Worm (Caenorhabditis elegans) whole organism, young adult: ENCODE measurements around the gene W01B6.3.

ENCODE experiments used
- F49E8.2 ChIP-seq: sonication (generic microtip); optimal IDR thresholded peaks from 3 replicates; lab custom pipeline; 2017; ENCODE audit warnings: missing genetic modification characterization, mild to moderate bottlenecking, missing compliant biosample characterization, antibody characterized with exemption, moderate library complexity; ENCODE audit not compliant: insufficient read depth
- F57C9.4 ChIP-seq: sonication (generic microtip); optimal IDR thresholded peaks from 2 replicates; lab custom pipeline; 2017; ENCODE audit warnings: mild to moderate bottlenecking, missing genetic modification characterization, missing compliant biosample characterization
- T07F8.4 ChIP-seq: sonication (generic microtip); optimal IDR thresholded peaks from 2 replicates; lab custom pipeline; 2016; ENCODE audit warnings: mild to moderate bottlenecking, missing genetic modification characterization, moderate library complexity, missing compliant biosample characterization
- Y53F4B.3 ChIP-seq: fragments of 200-800 bp; sonication (Bioruptor generic); IDR thresholded peaks from 2 replicates; pipeline ENCODE4 v1.3.6; 2022; ENCODE audit warnings: missing genetic modification reagents, missing genetic modification characterization, missing compliant biosample characterization
- egl-44 ChIP-seq: fragments of 200-800 bp; sonication (Bioruptor generic); IDR thresholded peaks from 2 replicates; pipeline ENCODE4 v1.3.6; 2022; ENCODE audit warnings: missing genetic modification reagents, missing genetic modification characterization, missing compliant biosample characterization
- hlh-12 ChIP-seq: sonication (generic microtip); optimal IDR thresholded peaks from 2 replicates; lab custom pipeline; 2016; ENCODE audit warnings: missing genetic modification characterization, missing compliant biosample characterization
- madf-6 ChIP-seq: fragments of 200-800 bp; sonication (Bioruptor generic); IDR thresholded peaks from 2 replicates; pipeline ENCODE4 v1.3.6; 2022; ENCODE audit warnings: missing genetic modification reagents, missing genetic modification characterization, missing compliant biosample characterization
- mcd-1 ChIP-seq: fragments of 200-800 bp; sonication (Bioruptor generic); IDR thresholded peaks from 2 replicates; pipeline ENCODE4 v1.3.6; 2022; ENCODE audit warnings: missing genetic modification reagents, missing genetic modification characterization, missing compliant biosample characterization
- nhr-120 ChIP-seq: fragments of 200-800 bp; sonication (Bioruptor generic); IDR thresholded peaks from 2 replicates; pipeline ENCODE4 v1.3.6; 2022; ENCODE audit warnings: missing genetic modification characterization, missing compliant biosample characterization
- pha-4 ChIP-seq: fragments of 150-350 bp; sonication (generic microtip); optimal IDR thresholded peaks from 2 replicates; lab custom pipeline; 2014; ENCODE audit warnings: missing biosample characterization, missing genetic modification reagents, missing genetic modification characterization
- rcor-1 ChIP-seq: fragments of 200-800 bp; sonication (Bioruptor generic); IDR thresholded peaks from 2 replicates; pipeline ENCODE4 v1.3.6; 2022; ENCODE audit warnings: missing genetic modification reagents, missing genetic modification characterization, missing compliant biosample characterization
- sptf-2 ChIP-seq: fragments of 200-800 bp; sonication (Bioruptor generic); optimal IDR thresholded peaks from 2 replicates; lab custom pipeline; 2018; ENCODE audit warnings: mild to moderate bottlenecking, missing genetic modification characterization, missing compliant biosample characterization
- ztf-6 ChIP-seq: fragments of 200-800 bp; sonication (Bioruptor generic); IDR thresholded peaks from 2 replicates; pipeline ENCODE4 v1.3.6; 2022; ENCODE audit warnings: missing genetic modification reagents, missing genetic modification characterization, missing compliant biosample characterization

- TF ChIP-seq mcd-1 (GFP tag; lab: Robert Waterston, UW), result no peak
- TF ChIP-seq Y53F4B.3 (GFP tag; lab: Robert Waterston, UW), result no peak
- no peak for TF ChIP-seq pha-4
- no peak for TF ChIP-seq F49E8.2 (tag; lab: Kevin White, UChicago)
- no peak for TF ChIP-seq nhr-120 (GFP tag; lab: Robert Waterston, UW)
- TF ChIP-seq rcor-1 (GFP tag; lab: Robert Waterston, UW), result no peak
- no peak for TF ChIP-seq hlh-12 (tag; lab: Kevin White, UChicago)
- no peak for TF ChIP-seq egl-44 (GFP tag; lab: Robert Waterston, UW)
- no peak for TF ChIP-seq sptf-2 (GFP tag; lab: Kevin White, UChicago)
- TF ChIP-seq madf-6 (GFP tag; lab: Robert Waterston, UW), result no peak
- TF ChIP-seq T07F8.4 (tag; lab: Kevin White, UChicago), result no peak
- no peak for TF ChIP-seq ztf-6 (GFP tag; lab: Robert Waterston, UW)
- no peak for TF ChIP-seq F57C9.4
Measured at ce11 chrIV:10036966-10037365, 35.5 kb downstream of the W01B6.3 start, which contains the start of gene F44D12.10.
